Fruit fly (Drosophila melanogaster) whole organism, embryonic: ENCODE data around the gene CG7728.

Experiments used
- Ada2b ChIP-seq: fragments of 200-800 bp; sonication (Bioruptor generic); IDR thresholded peaks from 2 replicates; pipeline ENCODE4 v1.3.6; 2022; ENCODE audit warnings: missing biosample characterization, missing genetic modification characterization
- CG1024 ChIP-seq: fragments of 200-800 bp; sonication (Bioruptor generic); IDR thresholded peaks from 2 replicates; pipeline ENCODE4 v1.3.6; 2022; ENCODE audit warnings: missing biosample characterization, missing genetic modification characterization
- CG10462 ChIP-seq: fragments of 200-800 bp; sonication (Bioruptor generic); optimal IDR thresholded peaks from 2 replicates; lab custom pipeline; 2016; ENCODE audit warnings: missing biosample characterization, missing genetic modification characterization
- CG10543 ChIP-seq: fragments of 200-800 bp; sonication (Bioruptor generic); optimal IDR thresholded peaks from 3 replicates; lab custom pipeline; 2017; ENCODE audit warnings: missing biosample characterization, mild to moderate bottlenecking, missing genetic modification characterization, moderate library complexity
- CG11560 ChIP-seq: fragments of 200-800 bp; sonication (Bioruptor generic); IDR thresholded peaks from 3 replicates; pipeline ENCODE4 v1.3.6; 2022; ENCODE audit warnings: missing biosample characterization, missing genetic modification characterization
- CG11723 ChIP-seq: fragments of 200-800 bp; sonication (Bioruptor generic); optimal IDR thresholded peaks from 2 replicates; lab custom pipeline; 2017; ENCODE audit warnings: missing biosample characterization, mild to moderate bottlenecking, missing genetic modification characterization
- CG13287 ChIP-seq: fragments of 200-800 bp; sonication (Bioruptor generic); IDR thresholded peaks from 2 replicates; pipeline ENCODE4 v1.3.6; 2022; ENCODE audit warnings: missing biosample characterization, missing genetic modification characterization; ENCODE audit not compliant: partially characterized antibody
- CG15479 ChIP-seq: fragments of 200-800 bp; sonication (Bioruptor generic); optimal IDR thresholded peaks from 3 replicates; lab custom pipeline; 2019; ENCODE audit warnings: missing biosample characterization, mild to moderate bottlenecking, missing genetic modification characterization, moderate library complexity
- CG16815 ChIP-seq: fragments of 200-800 bp; sonication (Bioruptor generic); optimal IDR thresholded peaks from 3 replicates; lab custom pipeline; 2017; ENCODE audit warnings: missing biosample characterization, mild to moderate bottlenecking, missing genetic modification characterization
- CG17385 ChIP-seq: fragments of 200-800 bp; sonication (Bioruptor generic); optimal IDR thresholded peaks from 3 replicates; lab custom pipeline; 2018; ENCODE audit warnings: missing biosample characterization, mild to moderate bottlenecking, missing genetic modification characterization
- CG17568 ChIP-seq: fragments of 200-800 bp; sonication (Bioruptor generic); optimal IDR thresholded peaks from 2 replicates; lab custom pipeline; 2018; ENCODE audit warnings: missing biosample characterization, mild to moderate bottlenecking, missing genetic modification characterization, moderate library complexity
- CG18619 ChIP-seq: fragments of 200-800 bp; sonication (Bioruptor generic); optimal IDR thresholded peaks from 3 replicates; lab custom pipeline; 2017; ENCODE audit warnings: missing biosample characterization, mild to moderate bottlenecking, missing genetic modification characterization
- CG18764 ChIP-seq: fragments of 200-800 bp; sonication (Bioruptor generic); optimal IDR thresholded peaks from 3 replicates; lab custom pipeline; 2016; ENCODE audit warnings: missing biosample characterization, missing genetic modification characterization
- CG31365 ChIP-seq: fragments of 200-800 bp; sonication (Bioruptor generic); optimal IDR thresholded peaks from 2 replicates; lab custom pipeline; 2018; ENCODE audit warnings: missing biosample characterization, mild to moderate bottlenecking, missing genetic modification characterization
- CG3163 ChIP-seq: fragments of 200-800 bp; sonication (Bioruptor generic); optimal IDR thresholded peaks from 3 replicates; lab custom pipeline; 2016; ENCODE audit warnings: missing biosample characterization, missing genetic modification characterization
- CG3838 ChIP-seq: fragments of 200-800 bp; sonication (Bioruptor generic); optimal IDR thresholded peaks from 3 replicates; lab custom pipeline; 2016; ENCODE audit warnings: missing biosample characterization, missing genetic modification characterization
- CG3847 ChIP-seq: fragments of 200-800 bp; sonication (Bioruptor generic); IDR thresholded peaks from 2 replicates; pipeline ENCODE4 v1.3.6; 2022; ENCODE audit warnings: missing biosample characterization, missing genetic modification characterization
- CG4820 ChIP-seq: fragments of 200-800 bp; sonication (Bioruptor generic); optimal IDR thresholded peaks from 3 replicates; lab custom pipeline; 2016; ENCODE audit warnings: missing biosample characterization, missing genetic modification characterization
- CG4854 ChIP-seq: fragments of 200-800 bp; sonication (Bioruptor generic); optimal IDR thresholded peaks from 2 replicates; lab custom pipeline; 2016; ENCODE audit warnings: missing biosample characterization, missing genetic modification characterization, inconsistent platforms
- CG8478 ChIP-seq: fragments of >200 bp; optimal IDR thresholded peaks from 2 replicates; lab custom pipeline; 2018
- CG9215 ChIP-seq: fragments of 200-800 bp; sonication (Bioruptor generic); IDR thresholded peaks from 2 replicates; pipeline ENCODE4 v1.3.6; 2022; ENCODE audit warnings: missing biosample characterization, missing genetic modification characterization
- Camta ChIP-seq: fragments of 200-800 bp; sonication (Bioruptor generic); optimal IDR thresholded peaks from 2 replicates; lab custom pipeline; 2016; ENCODE audit warnings: missing biosample characterization, missing genetic modification characterization
- CoRest ChIP-seq: fragments of 200-800 bp; sonication (Bioruptor generic); optimal IDR thresholded peaks from 3 replicates; lab custom pipeline; 2018; ENCODE audit warnings: missing biosample characterization, mild to moderate bottlenecking, missing genetic modification characterization, moderate library complexity
- Doc2 ChIP-seq: fragments of 200-800 bp; sonication (Bioruptor generic); IDR thresholded peaks from 2 replicates; pipeline ENCODE4 v1.3.6; 2022; ENCODE audit warnings: missing biosample characterization, missing genetic modification characterization
- Fer2 ChIP-seq: fragments of 200-800 bp; sonication (Bioruptor generic); optimal IDR thresholded peaks from 2 replicates; lab custom pipeline; 2018; ENCODE audit warnings: missing biosample characterization, mild to moderate bottlenecking, missing genetic modification characterization, moderate library complexity
- Hr78 ChIP-seq, 2 experiments: fragments of 200-800 bp in 1 of 2; fragments of >200 bp in 1 of 2; sonication (Bioruptor generic) in 1 of 2; optimal IDR thresholded peaks; 2 replicates each; lab custom pipeline; 2017 to 2019; ENCODE audit warnings: missing biosample characterization in 2 of 2, missing genetic modification characterization in 2 of 2, mild to moderate bottlenecking in 1 of 2, moderate library complexity in 1 of 2
- Mes4 ChIP-seq: fragments of 200-800 bp; sonication (Bioruptor generic); optimal IDR thresholded peaks from 2 replicates; lab custom pipeline; 2016; ENCODE audit warnings: missing biosample characterization, missing genetic modification characterization
- Nf-YC ChIP-seq: fragments of 200-800 bp; optimal IDR thresholded peaks from 3 replicates; lab custom pipeline; 2019; ENCODE audit warnings: missing biosample characterization, mild to moderate bottlenecking, missing genetic modification characterization, moderate library complexity
- Oaz ChIP-seq: fragments of 200-800 bp; sonication (Bioruptor generic); IDR thresholded peaks from 2 replicates; pipeline ENCODE4 v1.3.6; 2022; ENCODE audit warnings: missing biosample characterization, missing genetic modification characterization
- Optix ChIP-seq: fragments of 200-800 bp; sonication (Bioruptor generic); IDR thresholded peaks from 3 replicates; pipeline ENCODE4 v1.3.6; 2022; ENCODE audit warnings: missing biosample characterization, missing genetic modification characterization
- Poxn ChIP-seq: fragments of 200-800 bp; sonication (Bioruptor generic); IDR thresholded peaks from 2 replicates; pipeline ENCODE4 v1.3.6; 2022; ENCODE audit warnings: missing biosample characterization, missing genetic modification characterization
- Ptx1 ChIP-seq: fragments of 200-800 bp; sonication (Bioruptor generic); IDR thresholded peaks from 2 replicates; pipeline ENCODE4 v1.3.6; 2022; ENCODE audit warnings: missing biosample characterization, missing genetic modification characterization
- Scr ChIP-seq: fragments of 200-800 bp; sonication (Bioruptor generic); IDR thresholded peaks from 2 replicates; pipeline ENCODE4 v1.3.6; 2022; ENCODE audit warnings: missing biosample characterization, missing genetic modification characterization; ENCODE audit not compliant: partially characterized antibody
- crp ChIP-seq, 2 experiments: fragments of 200-800 bp; sonication (Bioruptor generic); optimal IDR thresholded peaks; 2 replicates in 1 of 2; 3 replicates in 1 of 2; lab custom pipeline; 2017; ENCODE audit warnings: missing biosample characterization in 2 of 2, missing genetic modification characterization in 2 of 2, mild to moderate bottlenecking in 1 of 2, moderate library complexity in 1 of 2
- danr ChIP-seq: fragments of 200-800 bp; sonication (Bioruptor generic); IDR thresholded peaks from 2 replicates; pipeline ENCODE4 v1.3.6; 2022; ENCODE audit warnings: missing biosample characterization, missing genetic modification characterization
- dpn ChIP-seq, 2 experiments: fragments of 200-800 bp; sonication (Bioruptor generic); optimal IDR thresholded peaks; 3 replicates each; lab custom pipeline; 2016; ENCODE audit warnings: missing biosample characterization in 2 of 2, missing genetic modification characterization in 2 of 2
- gem ChIP-seq: fragments of 200-800 bp; sonication (Bioruptor generic); optimal IDR thresholded peaks from 2 replicates; lab custom pipeline; 2019; ENCODE audit warnings: missing biosample characterization, mild to moderate bottlenecking, missing genetic modification characterization, moderate library complexity
- gfzf ChIP-seq: fragments of 200-800 bp; sonication (Bioruptor generic); optimal IDR thresholded peaks from 2 replicates; lab custom pipeline; 2016; ENCODE audit warnings: missing biosample characterization, mild to moderate bottlenecking, missing genetic modification characterization, moderate library complexity
- gro ChIP-seq: fragments of 200-800 bp; sonication (Bioruptor generic); optimal IDR thresholded peaks from 2 replicates; lab custom pipeline; 2016; ENCODE audit warnings: missing biosample characterization, missing genetic modification characterization
- gsb ChIP-seq: fragments of 200-800 bp; sonication (Bioruptor generic); IDR thresholded peaks from 2 replicates; pipeline ENCODE4 v1.3.6; 2022; ENCODE audit warnings: missing biosample characterization, missing genetic modification characterization
- ham ChIP-seq: fragments of 200-800 bp; sonication (Bioruptor generic); IDR thresholded peaks from 2 replicates; pipeline ENCODE4 v1.3.6; 2022; ENCODE audit warnings: missing biosample characterization, missing genetic modification characterization
- insv ChIP-seq, 2 experiments: fragments of 200-800 bp; sonication (Bioruptor generic); optimal IDR thresholded peaks; 3 replicates each; lab custom pipeline; 2016 to 2018; ENCODE audit warnings: missing biosample characterization in 2 of 2, missing genetic modification characterization in 2 of 2
- lab ChIP-seq: fragments of 200-800 bp; sonication (Bioruptor generic); optimal IDR thresholded peaks from 3 replicates; lab custom pipeline; 2017; ENCODE audit warnings: missing biosample characterization, missing genetic modification characterization, mild to moderate bottlenecking, moderate library complexity, missing genetic modification reagents
- lbe ChIP-seq: fragments of 200-800 bp; sonication (Bioruptor generic); optimal IDR thresholded peaks from 2 replicates; lab custom pipeline; 2016; ENCODE audit warnings: missing biosample characterization, mild to moderate bottlenecking, missing genetic modification characterization
- lola ChIP-seq, 3 experiments: fragments of >200 bp in 2 of 3; fragments of 200-800 bp in 1 of 3; sonication (Bioruptor generic) in 1 of 3; optimal IDR thresholded peaks; 2 replicates each; lab custom pipeline; 2017 to 2019; ENCODE audit warnings: missing biosample characterization in 3 of 3, missing genetic modification characterization in 3 of 3, mild to moderate bottlenecking in 1 of 3, moderate library complexity in 1 of 3
- lov ChIP-seq, 2 experiments: fragments of 200-800 bp in 1 of 2; fragments of >200 bp in 1 of 2; sonication (Bioruptor generic) in 1 of 2; IDR thresholded peaks in 1 of 2; optimal IDR thresholded peaks in 1 of 2; 2 replicates in 1 of 2; 3 replicates in 1 of 2; pipeline versions ENCODE4 v1.3.6 to Lab custom; 2017 to 2022; ENCODE audit warnings: missing biosample characterization in 1 of 2, missing genetic modification characterization in 1 of 2
- odd ChIP-seq: fragments of 200-800 bp; sonication (Bioruptor generic); optimal IDR thresholded peaks from 2 replicates; lab custom pipeline; 2017; ENCODE audit warnings: missing biosample characterization, mild to moderate bottlenecking, missing genetic modification characterization
- sens ChIP-seq: fragments of 200-800 bp; sonication (Bioruptor generic); peaks from one replicate; lab custom pipeline; 2016; ENCODE audit warnings: missing biosample characterization, missing genetic modification characterization
- slou ChIP-seq: fragments of 200-800 bp; sonication (Bioruptor generic); optimal IDR thresholded peaks from 3 replicates; lab custom pipeline; 2016; ENCODE audit warnings: missing biosample characterization, missing genetic modification characterization
- ttk ChIP-seq: fragments of 200-800 bp; sonication (Bioruptor generic); IDR thresholded peaks from 2 replicates; pipeline ENCODE4 v2.1.2; 2022; ENCODE audit warnings: missing biosample characterization, missing genetic modification characterization
- tx ChIP-seq: fragments of 200-800 bp; sonication (Bioruptor generic); optimal IDR thresholded peaks from 2 replicates; lab custom pipeline; 2016; ENCODE audit warnings: missing biosample characterization, missing genetic modification characterization

Gene CG7728

dm6 chr3L:17024095-17024639 is 7.8 kb downstream of the CG7728 start, which contains the start of gene Fit2 (continued):
- TF ChIP-seq insv (GFP tag; optimal IDR thresholded peaks at IDR 0.05; lab: Kevin White, UChicago): no peak
- no peak for TF ChIP-seq Doc2 (GFP tag; lab: Robert Waterston, UW)
- TF ChIP-seq tx: peak; percentile 20
- TF ChIP-seq CoRest (tag; lab: Kevin White, UChicago): no peak
- no peak for TF ChIP-seq CG17568
- TF ChIP-seq CG8478: no peak
- peak; percentile 94 for TF ChIP-seq Scr (GFP tag; lab: Robert Waterston, UW)
- TF ChIP-seq CG16815: no peak
- no peak for TF ChIP-seq sens (GFP tag; lab: Kevin White, UChicago)
- TF ChIP-seq CG3838 (GFP tag; lab: Kevin White, UChicago): no peak
- no peak for TF ChIP-seq gsb (GFP tag; lab: Robert Waterston, UW)
- no peak for TF ChIP-seq Ptx1 (GFP tag; lab: Robert Waterston, UW)
- TF ChIP-seq CG15479 (GFP tag; lab: Kevin White, UChicago): no peak
- TF ChIP-seq CG18764: no peak
- TF ChIP-seq CG31365 (tag; lab: Kevin White, UChicago): no peak
- no peak for TF ChIP-seq Oaz
- TF ChIP-seq Poxn (GFP tag; lab: Robert Waterston, UW): no peak
- no peak for TF ChIP-seq CG4820
- TF ChIP-seq CG18619 (GFP tag; lab: Kevin White, UChicago): no peak
- no peak for TF ChIP-seq lbe
- TF ChIP-seq Ada2b (GFP tag; lab: Robert Waterston, UW): no peak
- TF ChIP-seq gro (GFP tag; lab: Kevin White, UChicago): no peak
- TF ChIP-seq CG9215 (GFP tag; lab: Robert Waterston, UW): no peak
- TF ChIP-seq CG1024 (GFP tag; lab: Robert Waterston, UW): no peak
- TF ChIP-seq Camta: no peak
- no peak for TF ChIP-seq CG11560 (tag; lab: Robert Waterston, UW)
- no peak for TF ChIP-seq CG3847
- TF ChIP-seq ham: no peak
- no peak for TF ChIP-seq CG17385 (GFP tag; lab: Kevin White, UChicago)
- no peak for TF ChIP-seq Nf-YC (tag; lab: Kevin White, UChicago)
- no peak for TF ChIP-seq lab
- TF ChIP-seq CG13287: peak; percentile 98
- no peak for TF ChIP-seq Optix (GFP tag; lab: Robert Waterston, UW)
- TF ChIP-seq CG10543 (GFP tag; lab: Kevin White, UChicago): no peak
- TF ChIP-seq dpn (GFP tag; optimal IDR thresholded peaks at IDR 0.05; lab: Kevin White, UChicago): no peak
- no peak for TF ChIP-seq CG4854 (GFP tag; lab: Kevin White, UChicago)
- no peak for TF ChIP-seq danr (GFP tag; lab: Robert Waterston, UW)
- no peak for TF ChIP-seq Hr78 (GFP tag; optimal IDR thresholded peaks at IDR 0.05; lab: Kevin White, UChicago)
- TF ChIP-seq gfzf (GFP tag; lab: Kevin White, UChicago): no peak
- TF ChIP-seq crp (GFP tag; optimal IDR thresholded peaks at IDR 0.05; lab: Kevin White, UChicago): peak in 1 of 2 experiments; percentile 49
- no peak for TF ChIP-seq CG10462 (GFP tag; lab: Kevin White, UChicago)
- TF ChIP-seq ttk (GFP tag; lab: Robert Waterston, UW): no peak
- TF ChIP-seq CG3163 (GFP tag; lab: Kevin White, UChicago): no peak
- no peak for TF ChIP-seq lov (optimal IDR thresholded peaks at IDR 0.05; lab: Kevin White, UChicago)
- no peak for TF ChIP-seq lov (GFP tag; IDR thresholded peaks at IDR 0.05; lab: Robert Waterston, UW)
- no peak for TF ChIP-seq gem
- TF ChIP-seq Fer2 (tag; lab: Kevin White, UChicago): no peak
- no peak for TF ChIP-seq odd
- TF ChIP-seq slou (GFP tag; lab: Kevin White, UChicago): no peak
- no peak for TF ChIP-seq lola (GFP tag; optimal IDR thresholded peaks at IDR 0.05; lab: Kevin White, UChicago)
- no peak for TF ChIP-seq CG11723
- no peak for TF ChIP-seq Mes4 (GFP tag; lab: Kevin White, UChicago)
